Worm (Caenorhabditis elegans) whole organism, L2 larva: ENCODE results near the gene T27A10.6.

Experiments
- C34F6.9 ChIP-seq: fragments of 150-350 bp; optimal IDR thresholded peaks from 2 replicates; lab custom pipeline; 2014; ENCODE audit warnings: missing biosample characterization, missing genetic modification characterization
- F13H6.1 ChIP-seq: sonication (generic microtip); optimal IDR thresholded peaks from 2 replicates; lab custom pipeline; 2016; ENCODE audit warnings: missing genetic modification characterization, missing compliant biosample characterization
- Y55F3AM.14 ChIP-seq: fragments of 200-800 bp; sonication (Bioruptor generic); optimal IDR thresholded peaks from 2 replicates; lab custom pipeline; 2018; ENCODE audit warnings: mild to moderate bottlenecking, missing genetic modification characterization, missing compliant biosample characterization
- ZK546.5 ChIP-seq: sonication (generic microtip); optimal IDR thresholded peaks from 2 replicates; lab custom pipeline; 2017; ENCODE audit warnings: missing biosample characterization, missing genetic modification characterization
- alr-1 ChIP-seq: fragments of 150-350 bp; optimal IDR thresholded peaks from 2 replicates; lab custom pipeline; 2014; ENCODE audit warnings: missing biosample characterization, missing genetic modification characterization
- aly-2 ChIP-seq: fragments of 150-350 bp; optimal IDR thresholded peaks from 2 replicates; lab custom pipeline; 2014; ENCODE audit warnings: missing biosample characterization, missing genetic modification characterization
- ama-1 ChIP-seq: fragments of 150-350 bp; optimal IDR thresholded peaks from 2 replicates; lab custom pipeline; 2018; ENCODE audit warnings: inconsistent platforms
- blmp-1 ChIP-seq: sonication (generic microtip); optimal IDR thresholded peaks from 2 replicates; lab custom pipeline; 2017; ENCODE audit warnings: missing genetic modification characterization, mild to moderate bottlenecking, missing compliant biosample characterization, antibody characterized with exemption, moderate library complexity; ENCODE audit not compliant: insufficient read depth
- ceh-16 ChIP-seq: fragments of 150-350 bp; optimal IDR thresholded peaks from 2 replicates; lab custom pipeline; 2014; ENCODE audit warnings: missing biosample characterization, missing genetic modification characterization
- ceh-82 ChIP-seq: fragments of 150-350 bp; optimal IDR thresholded peaks from 2 replicates; lab custom pipeline; 2014; ENCODE audit warnings: missing biosample characterization, missing genetic modification characterization
- crh-2 ChIP-seq: sonication (generic microtip); optimal IDR thresholded peaks from 2 replicates; lab custom pipeline; 2017; ENCODE audit warnings: missing biosample characterization, missing genetic modification characterization
- elt-3 ChIP-seq: sonication (generic microtip); optimal IDR thresholded peaks from 2 replicates; lab custom pipeline; 2017; ENCODE audit warnings: missing biosample characterization, missing genetic modification characterization
- fos-1 ChIP-seq: fragments of 150-350 bp; optimal IDR thresholded peaks from 2 replicates; lab custom pipeline; 2014; ENCODE audit warnings: missing biosample characterization, missing genetic modification characterization
- gmeb-1 ChIP-seq: fragments of 150-350 bp; optimal IDR thresholded peaks from 2 replicates; lab custom pipeline; 2014; ENCODE audit warnings: missing biosample characterization, missing genetic modification characterization
- lin-11 ChIP-seq: fragments of 150-350 bp; sonication (generic microtip); optimal IDR thresholded peaks from 2 replicates; lab custom pipeline; 2014; ENCODE audit warnings: missing biosample characterization, missing genetic modification characterization, inconsistent platforms, mixed read lengths
- lin-13 ChIP-seq: fragments of 150-350 bp; optimal IDR thresholded peaks from 2 replicates; lab custom pipeline; 2014; ENCODE audit warnings: missing biosample characterization, missing genetic modification reagents, missing genetic modification characterization
- lsy-2 ChIP-seq, 2 experiments: fragments of 150-350 bp in 1 of 2; sonication (generic microtip) in 1 of 2; optimal IDR thresholded peaks; 2 replicates each; lab custom pipeline; 2014 to 2017; ENCODE audit warnings: missing biosample characterization in 2 of 2, missing genetic modification characterization in 2 of 2
- mdl-1 ChIP-seq, 2 experiments: fragments of 150-350 bp in 1 of 2; sonication (generic microtip) in 1 of 2; optimal IDR thresholded peaks; 2 replicates each; lab custom pipeline; 2017; ENCODE audit warnings: missing biosample characterization in 2 of 2, missing genetic modification characterization in 2 of 2
- nhr-10 ChIP-seq: sonication (generic microtip); optimal IDR thresholded peaks from 2 replicates; lab custom pipeline; 2017; ENCODE audit warnings: missing biosample characterization, missing genetic modification characterization
- nhr-11 ChIP-seq: fragments of 150-350 bp; optimal IDR thresholded peaks from 2 replicates; lab custom pipeline; 2014; ENCODE audit warnings: missing biosample characterization, missing genetic modification characterization
- nhr-12 ChIP-seq: fragments of 150-350 bp; optimal IDR thresholded peaks from 2 replicates; lab custom pipeline; 2014; ENCODE audit warnings: missing biosample characterization, missing genetic modification characterization
- nhr-129 ChIP-seq: fragments of 150-350 bp; optimal IDR thresholded peaks from 2 replicates; lab custom pipeline; 2014; ENCODE audit warnings: missing biosample characterization, missing genetic modification characterization
- nhr-21 ChIP-seq: fragments of 150-350 bp; optimal IDR thresholded peaks from 2 replicates; lab custom pipeline; 2014; ENCODE audit warnings: missing biosample characterization, missing genetic modification characterization
- nhr-237 ChIP-seq: fragments of 150-350 bp; optimal IDR thresholded peaks from 2 replicates; lab custom pipeline; 2014; ENCODE audit warnings: missing biosample characterization, missing genetic modification characterization
- nhr-77 ChIP-seq: fragments of 150-350 bp; optimal IDR thresholded peaks from 2 replicates; lab custom pipeline; 2014; ENCODE audit warnings: missing biosample characterization, missing genetic modification characterization
- peb-1 ChIP-seq: fragments of 150-350 bp; optimal IDR thresholded peaks from 2 replicates; lab custom pipeline; 2014; ENCODE audit warnings: missing biosample characterization, missing genetic modification characterization
- sem-4 ChIP-seq: fragments of 150-350 bp; optimal IDR thresholded peaks from 2 replicates; lab custom pipeline; 2014; ENCODE audit warnings: missing biosample characterization, missing genetic modification reagents, missing genetic modification characterization
- skn-1 ChIP-seq: sonication (generic microtip); optimal IDR thresholded peaks from 2 replicates; lab custom pipeline; 2017; ENCODE audit warnings: missing biosample characterization, missing genetic modification characterization
- sma-3 ChIP-seq: sonication (generic microtip); optimal IDR thresholded peaks from 2 replicates; lab custom pipeline; 2016; ENCODE audit warnings: missing genetic modification reagents, missing genetic modification characterization, missing compliant biosample characterization
- sma-9 ChIP-seq, 2 experiments: fragments of 150-350 bp in 1 of 2; sonication (generic microtip) in 1 of 2; optimal IDR thresholded peaks; 2 replicates each; lab custom pipeline; 2014 to 2016; ENCODE audit warnings: missing genetic modification characterization in 2 of 2, mild to moderate bottlenecking in 1 of 2, missing biosample characterization in 1 of 2, missing compliant biosample characterization in 1 of 2, missing genetic modification reagents in 1 of 2, moderate library complexity in 1 of 2
- snpc-4 ChIP-seq: fragments of 150-350 bp; optimal IDR thresholded peaks from 2 replicates; lab custom pipeline; 2014; ENCODE audit warnings: missing biosample characterization, missing genetic modification characterization
- unc-39 ChIP-seq: fragments of 150-350 bp; optimal IDR thresholded peaks from 2 replicates; lab custom pipeline; 2014; ENCODE audit warnings: missing biosample characterization, missing genetic modification characterization
- unc-62 ChIP-seq: fragments of 150-350 bp; optimal IDR thresholded peaks from 2 replicates; lab custom pipeline; 2014; ENCODE audit warnings: missing biosample characterization, missing genetic modification reagents, missing genetic modification characterization
- zag-1 ChIP-seq: fragments of 150-350 bp; optimal IDR thresholded peaks from 2 replicates; lab custom pipeline; 2014; ENCODE audit warnings: missing biosample characterization, missing genetic modification characterization
- ztf-1 ChIP-seq: fragments of 200-800 bp; sonication (Bioruptor generic); conservative IDR thresholded peaks from 2 replicates; pipeline ENCODE4 v1.3.6; 2022; ENCODE audit warnings: missing genetic modification characterization, missing compliant biosample characterization
- ztf-11 ChIP-seq: sonication (generic microtip); optimal IDR thresholded peaks from 2 replicates; lab custom pipeline; 2017; ENCODE audit warnings: missing biosample characterization, missing genetic modification characterization
- ztf-4 ChIP-seq: fragments of 150-350 bp; optimal IDR thresholded peaks from 2 replicates; lab custom pipeline; 2014; ENCODE audit warnings: missing biosample characterization, missing genetic modification characterization

T27A10.6 gene

DNA sequence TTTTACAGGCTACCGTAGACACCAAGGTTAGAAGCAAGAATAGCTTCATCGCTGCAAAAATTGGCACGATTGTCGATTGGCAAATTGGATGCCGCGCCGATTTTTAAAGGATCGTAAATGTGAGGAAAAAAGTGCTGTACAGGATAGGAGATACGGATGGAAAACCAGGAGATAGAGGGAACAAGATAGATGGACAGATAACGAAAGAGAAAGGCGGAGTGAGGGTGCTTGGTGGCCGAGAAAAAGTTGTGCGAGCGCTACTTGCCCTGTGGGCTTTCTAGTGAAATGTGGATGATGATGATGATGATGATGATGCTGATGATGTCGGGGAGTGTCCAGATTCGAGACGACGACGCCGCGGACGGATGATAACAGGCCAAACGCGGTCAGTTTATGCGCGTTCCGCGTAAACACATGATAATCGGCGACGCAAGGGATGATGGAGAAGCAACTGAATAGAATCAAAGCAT is at the start of gene T27A10.6:
TSS of gene T27A10.6 (minus strand) at position 51 of the 470 bp plus-strand sequence.
- peak; percentile 25 for TF ChIP-seq nhr-21 (tag; lab: Kevin White, UChicago)
- TF ChIP-seq unc-39 (tag; lab: Kevin White, UChicago), result no peak
- TF ChIP-seq blmp-1, result peak; percentile 29
- TF ChIP-seq, all 48 proteins: peak for 2

DNA sequence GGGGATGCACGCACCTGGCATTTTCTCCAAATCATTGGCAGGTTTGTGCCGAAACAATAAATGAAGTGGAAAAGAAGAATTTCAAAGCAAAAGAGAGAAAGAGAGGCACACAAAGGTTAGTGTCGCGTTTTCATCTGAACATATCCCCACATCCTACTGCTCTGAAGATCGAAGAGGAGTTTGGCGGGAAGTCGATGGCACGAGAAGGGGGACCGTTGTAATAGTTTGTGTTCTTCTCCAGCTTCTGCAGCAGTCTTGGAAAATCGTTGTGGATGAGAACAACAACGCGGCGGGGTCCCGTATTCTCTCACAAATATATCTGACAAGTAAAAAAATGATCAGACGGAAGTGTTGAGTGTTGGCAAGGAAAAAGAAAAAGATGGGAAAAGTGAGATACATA is 49.8 kb upstream of the T27A10.6 start:
- TF ChIP-seq lsy-2 (tag; optimal IDR thresholded peaks at IDR 0.05; lab: Kevin White, UChicago) (no peak), blmp-1 (no peak), skn-1 (tag; lab: Kevin White, UChicago) (no peak), nhr-129 (tag; lab: Kevin White, UChicago) (peak; percentile 24), aly-2 (tag; lab: Kevin White, UChicago) (no peak), sma-9 (GFP tag; optimal IDR thresholded peaks at IDR 0.05; lab: Kevin White, UChicago) (no peak), sma-9 (tag; optimal IDR thresholded peaks at IDR 0.05; lab: Kevin White, UChicago) (no peak), F13H6.1 (tag; lab: Kevin White, UChicago) (peak; percentile 34), nhr-237 (tag; lab: Kevin White, UChicago) (no peak)

DNA sequence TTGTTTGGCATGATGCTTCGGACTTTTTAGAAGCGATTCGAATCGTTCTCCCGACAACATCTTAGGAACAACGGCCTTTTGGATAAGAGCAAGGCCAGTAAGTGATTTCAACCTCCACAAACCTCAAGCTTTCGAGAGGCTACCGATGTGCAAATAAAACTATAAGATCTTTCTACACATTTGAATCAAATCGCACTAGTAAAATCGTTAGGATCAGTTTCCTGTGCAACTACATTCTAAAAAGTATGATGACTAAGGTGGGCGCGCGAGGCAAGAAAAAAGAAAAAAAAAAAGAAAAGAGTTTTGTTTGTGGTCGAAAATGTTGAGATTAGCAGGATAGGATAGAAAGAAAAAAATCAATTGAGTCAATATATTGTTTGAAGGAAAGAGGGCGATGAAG is 48.6 kb upstream of the T27A10.6 start, which contains the start of gene tmem-24:
TSS of gene tmem-24 (minus strand) at position 101 of the 400 bp plus-strand sequence.
- TF ChIP-seq unc-62 (GFP tag; lab: Kevin White, UChicago) (no peak), nhr-11 (tag; lab: Kevin White, UChicago) (no peak), F13H6.1 (tag; lab: Kevin White, UChicago) (no peak), ztf-4 (no peak), sma-3 (GFP tag; lab: Kevin White, UChicago) (no peak), ZK546.5 (tag; lab: Kevin White, UChicago) (no peak), C34F6.9 (tag; lab: Kevin White, UChicago) (no peak), snpc-4 (tag; lab: Kevin White, UChicago) (no peak), crh-2 (tag; lab: Kevin White, UChicago) (no peak), Y55F3AM.14 (GFP tag; lab: Kevin White, UChicago) (no peak), sma-9 (GFP tag; optimal IDR thresholded peaks at IDR 0.05; lab: Kevin White, UChicago) (no peak), sma-9 (tag; optimal IDR thresholded peaks at IDR 0.05; lab: Kevin White, UChicago) (no peak), ceh-82 (tag; lab: Kevin White, UChicago) (no peak), lsy-2 (tag; optimal IDR thresholded peaks at IDR 0.05; lab: Kevin White, UChicago) (no peak), fos-1 (tag; lab: Kevin White, UChicago) (no peak), peb-1 (tag; lab: Kevin White, UChicago) (no peak)

DNA sequence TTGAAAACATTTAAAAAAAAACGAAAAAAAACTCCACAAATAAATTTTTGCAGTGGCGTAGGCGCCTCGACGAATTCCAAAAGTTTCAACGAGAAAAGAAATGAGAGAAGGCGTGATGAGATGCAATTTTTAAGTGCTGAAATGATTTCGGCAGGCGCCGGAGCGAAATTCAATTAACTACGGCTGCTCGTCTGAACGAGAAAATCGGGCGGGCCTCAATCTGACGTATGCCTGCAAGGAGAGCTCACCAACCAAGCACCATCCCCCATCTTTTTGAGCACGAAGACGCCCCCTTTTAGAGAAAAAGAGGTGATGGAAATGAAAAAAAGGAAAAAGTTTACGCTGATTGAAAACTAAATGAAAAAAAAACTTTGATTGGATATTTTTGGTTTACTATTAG is 38.6 kb upstream of the T27A10.6 start:
- TF ChIP-seq lsy-2 (tag; optimal IDR thresholded peaks at IDR 0.05; lab: Kevin White, UChicago) (no peak), alr-1 (tag; lab: Kevin White, UChicago) (no peak), sma-9 (GFP tag; optimal IDR thresholded peaks at IDR 0.05; lab: Kevin White, UChicago) (no peak), sma-9 (tag; optimal IDR thresholded peaks at IDR 0.05; lab: Kevin White, UChicago) (no peak), ceh-82 (tag; lab: Kevin White, UChicago) (no peak), nhr-129 (tag; lab: Kevin White, UChicago) (no peak), fos-1 (tag; lab: Kevin White, UChicago) (no peak), ZK546.5 (tag; lab: Kevin White, UChicago) (no peak), nhr-12 (tag; lab: Kevin White, UChicago) (no peak)

DNA sequence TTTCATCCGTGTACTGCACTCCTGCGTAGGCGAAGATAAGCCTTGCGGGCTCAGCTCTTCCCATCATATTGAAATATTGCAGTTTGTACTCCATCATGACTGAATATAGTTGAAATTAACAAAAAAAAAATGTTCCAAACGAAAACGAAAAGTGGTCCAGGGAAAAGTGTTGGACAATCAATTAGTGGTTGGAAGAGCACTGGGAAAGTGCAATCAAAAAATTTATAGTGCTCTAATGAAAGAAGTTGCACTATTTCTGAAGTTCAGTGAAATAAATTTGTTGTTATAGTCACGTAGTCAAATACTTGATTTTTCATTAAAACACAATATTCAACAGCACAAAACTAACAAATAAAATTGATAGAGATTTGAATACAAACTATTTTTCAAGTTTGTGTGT is 37.5 kb upstream of the T27A10.6 start, which contains the start of gene gst-11:
TSS of gene gst-11 (minus strand) at position 101 of the 400 bp plus-strand sequence.
- TF ChIP-seq zag-1 (tag; lab: Kevin White, UChicago) (no peak), F13H6.1 (tag; lab: Kevin White, UChicago) (no peak), nhr-10 (tag; lab: Kevin White, UChicago) (no peak), Y55F3AM.14 (GFP tag; lab: Kevin White, UChicago) (no peak), ZK546.5 (tag; lab: Kevin White, UChicago) (no peak), ama-1 (lab: Kevin White, UChicago) (no peak), ceh-16 (no peak), lin-13 (no peak)
- TF ChIP-seq, all 48 proteins: peak for 0

DNA sequence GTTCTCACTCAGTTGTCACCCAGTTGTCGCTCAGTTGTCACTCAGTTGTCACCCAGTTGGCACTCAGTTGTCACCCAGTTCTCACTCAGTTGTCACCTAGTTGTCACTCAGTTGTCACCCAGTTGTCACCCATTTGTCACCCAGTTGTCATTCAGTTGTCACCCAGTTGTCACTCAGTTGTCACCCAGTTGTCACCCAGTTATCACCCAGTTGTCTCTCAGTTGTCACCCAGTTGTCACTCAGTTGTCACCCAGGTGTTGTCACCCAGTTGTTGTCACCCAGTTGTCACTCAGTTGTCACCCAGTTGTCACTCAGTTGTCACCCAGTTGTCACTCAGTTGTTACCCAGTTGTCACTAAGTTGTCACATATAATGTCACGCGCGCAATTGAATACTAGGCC is 35.4 kb upstream of the T27A10.6 start:
- no peak for TF ChIP-seq unc-39 (tag; lab: Kevin White, UChicago)
- no peak for TF ChIP-seq C34F6.9 (tag; lab: Kevin White, UChicago)
- TF ChIP-seq sem-4 (tag; lab: Kevin White, UChicago), result no peak
- TF ChIP-seq ztf-4, result no peak
- no peak for TF ChIP-seq aly-2 (tag; lab: Kevin White, UChicago)
- no peak for TF ChIP-seq gmeb-1 (tag; lab: Kevin White, UChicago)
- no peak for TF ChIP-seq nhr-129 (tag; lab: Kevin White, UChicago)
- no peak for TF ChIP-seq ztf-11 (tag; lab: Kevin White, UChicago)
- TF ChIP-seq nhr-77 (tag; lab: Kevin White, UChicago), result no peak
- no peak for TF ChIP-seq lin-11 (tag; lab: Kevin White, UChicago)
- TF ChIP-seq nhr-21 (tag; lab: Kevin White, UChicago), result no peak
- no peak for TF ChIP-seq ZK546.5 (tag; lab: Kevin White, UChicago)
- no peak for TF ChIP-seq elt-3 (tag; lab: Kevin White, UChicago)
- no peak for TF ChIP-seq nhr-10 (tag; lab: Kevin White, UChicago)
- no peak for TF ChIP-seq skn-1 (tag; lab: Kevin White, UChicago)
- TF ChIP-seq ztf-1 (GFP tag; lab: Robert Waterston, UW), result no peak
- no peak for TF ChIP-seq mdl-1 (tag; optimal IDR thresholded peaks at IDR 0.05; lab: Kevin White, UChicago)
